Worm (Caenorhabditis elegans) whole organism, L4 larva: ENCODE results near the gene mtpn-1.

Experiments used
- D1046.2 ChIP-seq: fragments of 200-800 bp; sonication (Bioruptor generic); IDR thresholded peaks from 2 replicates; pipeline ENCODE4 v1.3.6; 2022; ENCODE audit warnings: missing genetic modification characterization, missing compliant biosample characterization
- Y105C5A.15 ChIP-seq: fragments of 200-800 bp; sonication (Bioruptor generic); IDR thresholded peaks from 2 replicates; pipeline ENCODE4 v1.3.6; 2022; ENCODE audit warnings: missing genetic modification characterization, missing compliant biosample characterization
- Y48G9A.11 ChIP-seq: fragments of 200-800 bp; sonication (Bioruptor generic); IDR thresholded peaks from 2 replicates; pipeline ENCODE4 v1.3.6; 2022; ENCODE audit warnings: missing genetic modification reagents, missing genetic modification characterization, missing compliant biosample characterization
- ZK546.5 ChIP-seq, 2 experiments: sonication (generic microtip); optimal IDR thresholded peaks; 2 replicates each; lab custom pipeline; 2017; ENCODE audit warnings: missing biosample characterization in 2 of 2, missing genetic modification characterization in 2 of 2
- ceh-20 ChIP-seq: fragments of 200-800 bp; sonication (Bioruptor generic); IDR thresholded peaks from 2 replicates; pipeline ENCODE4 v1.3.6; 2022; ENCODE audit warnings: missing genetic modification reagents, missing genetic modification characterization, missing compliant biosample characterization
- ceh-44 ChIP-seq: fragments of 200-800 bp; sonication (Bioruptor generic); IDR thresholded peaks from 2 replicates; pipeline ENCODE4 v1.3.6; 2022; ENCODE audit warnings: missing genetic modification reagents, missing genetic modification characterization, missing compliant biosample characterization
- ceh-62 ChIP-seq: sonication (generic microtip); optimal IDR thresholded peaks from 2 replicates; lab custom pipeline; 2017; ENCODE audit warnings: missing biosample characterization, missing genetic modification characterization
- ces-1 ChIP-seq: fragments of 150-350 bp; sonication (generic microtip); optimal IDR thresholded peaks from 4 replicates; lab custom pipeline; 2014; ENCODE audit warnings: missing biosample characterization, missing genetic modification reagents, missing genetic modification characterization
- cey-2 ChIP-seq: sonication (generic microtip); optimal IDR thresholded peaks from 3 replicates; lab custom pipeline; 2017; ENCODE audit warnings: missing genetic modification characterization, mild to moderate bottlenecking, missing compliant biosample characterization, antibody characterized with exemption, borderline replicate concordance; ENCODE audit not compliant: insufficient read depth
- ctbp-1 ChIP-seq: fragments of 200-800 bp; sonication (Bioruptor generic); IDR thresholded peaks from 2 replicates; pipeline ENCODE4 v1.3.6; 2022; ENCODE audit warnings: missing genetic modification reagents, missing genetic modification characterization, missing compliant biosample characterization
- daf-16 ChIP-seq, 3 experiments: sonication (generic microtip); optimal IDR thresholded peaks; 2 replicates each; lab custom pipeline; 2016 to 2017; ENCODE audit warnings: missing genetic modification characterization in 3 of 3, missing genetic modification reagents in 3 of 3, mild to moderate bottlenecking in 2 of 3, missing compliant biosample characterization in 2 of 3, missing biosample characterization in 1 of 3, moderate library complexity in 1 of 3
- daf-8 ChIP-seq: fragments of 200-800 bp; sonication (Bioruptor generic); IDR thresholded peaks from 2 replicates; pipeline ENCODE4 v1.3.6; 2022; ENCODE audit warnings: missing genetic modification characterization, missing compliant biosample characterization
- dmd-8 ChIP-seq: fragments of 200-800 bp; sonication (Bioruptor generic); IDR thresholded peaks from 2 replicates; pipeline ENCODE4 v1.3.6; 2022; ENCODE audit warnings: missing genetic modification characterization, missing compliant biosample characterization
- dpl-1 ChIP-seq: fragments of 150-350 bp; optimal IDR thresholded peaks from 2 replicates; lab custom pipeline; 2014; ENCODE audit warnings: missing biosample characterization, missing genetic modification reagents, missing genetic modification characterization
- dve-1 ChIP-seq: sonication (generic microtip); optimal IDR thresholded peaks from 2 replicates; lab custom pipeline; 2017; ENCODE audit warnings: antibody characterized with exemption, mild to moderate bottlenecking, missing genetic modification characterization, missing compliant biosample characterization; ENCODE audit not compliant: insufficient read depth
- fos-1 ChIP-seq: fragments of 150-350 bp; optimal IDR thresholded peaks from 2 replicates; lab custom pipeline; 2014; ENCODE audit warnings: missing biosample characterization, missing genetic modification characterization
- hif-1 ChIP-seq, 2 experiments: sonication (generic microtip); optimal IDR thresholded peaks; 2 replicates each; lab custom pipeline; 2016 to 2017; ENCODE audit warnings: missing compliant biosample characterization in 2 of 2, missing genetic modification characterization in 2 of 2, missing genetic modification reagents in 2 of 2, missing genotype in 2 of 2, mild to moderate bottlenecking in 1 of 2
- hlh-30 ChIP-seq: sonication (generic microtip); optimal IDR thresholded peaks from 2 replicates; lab custom pipeline; 2017; ENCODE audit warnings: antibody characterized with exemption, mild to moderate bottlenecking, missing genetic modification characterization, missing compliant biosample characterization; ENCODE audit not compliant: insufficient read depth
- jun-1 ChIP-seq: fragments of 150-350 bp; optimal IDR thresholded peaks from 2 replicates; lab custom pipeline; 2014; ENCODE audit warnings: missing biosample characterization, missing genetic modification reagents, missing genetic modification characterization
- lin-1 ChIP-seq: fragments of 200-800 bp; sonication (Bioruptor generic); IDR thresholded peaks from 2 replicates; pipeline ENCODE4 v1.3.6; 2022; ENCODE audit warnings: missing genetic modification reagents, missing genetic modification characterization, missing compliant biosample characterization
- lin-15B ChIP-seq: fragments of 150-350 bp; sonication (generic microtip); optimal IDR thresholded peaks from 3 replicates; lab custom pipeline; 2014; ENCODE audit warnings: missing biosample characterization, missing genetic modification characterization
- lin-29 ChIP-seq: fragments of 200-800 bp; sonication (Bioruptor generic); IDR thresholded peaks from 2 replicates; pipeline ENCODE4 v1.3.6; 2022; ENCODE audit warnings: missing genetic modification reagents, missing genetic modification characterization, missing compliant biosample characterization
- lin-38 ChIP-seq: fragments of 200-800 bp; sonication (Bioruptor generic); IDR thresholded peaks from 2 replicates; pipeline ENCODE4 v1.3.6; 2022; ENCODE audit warnings: missing genetic modification reagents, missing genetic modification characterization, missing compliant biosample characterization
- lir-3 ChIP-seq: sonication (generic microtip); optimal IDR thresholded peaks from 2 replicates; lab custom pipeline; 2016; ENCODE audit warnings: mild to moderate bottlenecking, missing genetic modification characterization, missing compliant biosample characterization
- madf-5 ChIP-seq, 2 experiments: fragments of 200-800 bp; sonication (Bioruptor generic); IDR thresholded peaks; 2 replicates each; pipeline ENCODE4 v1.3.6; 2022; ENCODE audit warnings: missing compliant biosample characterization in 2 of 2, missing genetic modification characterization in 2 of 2
- mdt-29 ChIP-seq: fragments of 200-800 bp; sonication (Bioruptor generic); IDR thresholded peaks from 2 replicates; pipeline ENCODE4 v1.3.6; 2022; ENCODE audit warnings: missing genetic modification reagents, missing genetic modification characterization, missing compliant biosample characterization
- mep-1 ChIP-seq: fragments of 150-350 bp; sonication (generic microtip); optimal IDR thresholded peaks from 3 replicates; lab custom pipeline; 2014; ENCODE audit warnings: missing biosample characterization, missing genetic modification characterization
- mxl-2 ChIP-seq: fragments of 200-800 bp; sonication (Bioruptor generic); conservative IDR thresholded peaks from 2 replicates; pipeline ENCODE4 v1.3.6; 2022; ENCODE audit warnings: missing genetic modification reagents, missing genetic modification characterization, missing compliant biosample characterization
- mxl-3 ChIP-seq: fragments of 200-800 bp; sonication (Bioruptor generic); optimal IDR thresholded peaks from 2 replicates; lab custom pipeline; 2018; ENCODE audit warnings: mild to moderate bottlenecking, missing genetic modification characterization, missing compliant biosample characterization
- nhr-10 ChIP-seq: fragments of 150-350 bp; optimal IDR thresholded peaks from 2 replicates; lab custom pipeline; 2014; ENCODE audit warnings: missing biosample characterization, missing genetic modification characterization
- nhr-11 ChIP-seq: fragments of 150-350 bp; optimal IDR thresholded peaks from 2 replicates; lab custom pipeline; 2014; ENCODE audit warnings: missing biosample characterization, missing genetic modification characterization
- nhr-25 ChIP-seq: sonication (generic microtip); optimal IDR thresholded peaks from 2 replicates; lab custom pipeline; 2017; ENCODE audit warnings: missing genetic modification characterization, mild to moderate bottlenecking, missing compliant biosample characterization, antibody characterized with exemption, moderate library complexity, borderline replicate concordance; ENCODE audit not compliant: insufficient read depth
- nhr-28 ChIP-seq: fragments of 150-350 bp; optimal IDR thresholded peaks from 2 replicates; lab custom pipeline; 2014; ENCODE audit warnings: missing biosample characterization, missing genetic modification characterization
- nhr-42 ChIP-seq: fragments of 200-800 bp; sonication (Bioruptor generic); IDR thresholded peaks from 2 replicates; pipeline ENCODE4 v1.3.6; 2022; ENCODE audit warnings: missing genetic modification characterization, missing compliant biosample characterization
- nhr-48 ChIP-seq: sonication (generic microtip); optimal IDR thresholded peaks from 2 replicates; lab custom pipeline; 2016; ENCODE audit warnings: mild to moderate bottlenecking, missing genetic modification characterization, missing compliant biosample characterization
- nhr-77 ChIP-seq: fragments of 150-350 bp; optimal IDR thresholded peaks from 2 replicates; lab custom pipeline; 2014; ENCODE audit warnings: missing biosample characterization, missing genetic modification characterization
- pqm-1 ChIP-seq: sonication (generic microtip); optimal IDR thresholded peaks from 2 replicates; lab custom pipeline; 2017; ENCODE audit warnings: missing biosample characterization, missing genetic modification characterization
- skn-1 ChIP-seq: fragments of 150-350 bp; optimal IDR thresholded peaks from 2 replicates; lab custom pipeline; 2014; ENCODE audit warnings: missing biosample characterization, missing genetic modification characterization
- snpc-4 ChIP-seq: fragments of 150-350 bp; optimal IDR thresholded peaks from 2 replicates; lab custom pipeline; 2014; ENCODE audit warnings: missing biosample characterization, missing genetic modification characterization
- spr-1 ChIP-seq: sonication (generic microtip); optimal IDR thresholded peaks from 2 replicates; lab custom pipeline; 2016; ENCODE audit warnings: mild to moderate bottlenecking, missing genetic modification characterization, missing compliant biosample characterization
- tag-97 ChIP-seq: fragments of 200-800 bp; sonication (Bioruptor generic); IDR thresholded peaks from 2 replicates; pipeline ENCODE4 v1.3.6; 2022; ENCODE audit warnings: missing genetic modification characterization, missing compliant biosample characterization
- tra-1 ChIP-seq: fragments of 200-800 bp; sonication (Bioruptor generic); IDR thresholded peaks from 2 replicates; pipeline ENCODE4 v1.3.6; 2022; ENCODE audit warnings: missing genetic modification reagents, missing genetic modification characterization, missing compliant biosample characterization
- unc-39 ChIP-seq: sonication (generic microtip); optimal IDR thresholded peaks from 2 replicates; lab custom pipeline; 2017; ENCODE audit warnings: missing biosample characterization, missing genetic modification characterization
- vab-7 ChIP-seq: fragments of 200-800 bp; sonication (Bioruptor generic); IDR thresholded peaks from 2 replicates; pipeline ENCODE4 v1.3.6; 2022; ENCODE audit warnings: missing genetic modification reagents, missing genetic modification characterization, missing compliant biosample characterization
- zip-2 ChIP-seq: fragments of 150-350 bp; optimal IDR thresholded peaks from 2 replicates; lab custom pipeline; 2014; ENCODE audit warnings: missing biosample characterization, missing genetic modification characterization
- ztf-7 ChIP-seq: fragments of 150-350 bp; optimal IDR thresholded peaks from 2 replicates; lab custom pipeline; 2014; ENCODE audit warnings: missing biosample characterization, missing genetic modification characterization

Gene mtpn-1

ce11 chrX:2364703-2365299, 42.5 kb upstream of the mtpn-1 start (continued):
- TF ChIP-seq daf-8 (GFP tag; lab: Robert Waterston, UW) (no peak), dmd-8 (GFP tag; lab: Robert Waterston, UW) (no peak), lin-29 (peak; percentile 81), ctbp-1 (peak; percentile 77), nhr-28 (peak; percentile 82), cey-2 (peak; percentile 59), Y105C5A.15 (GFP tag; lab: Robert Waterston, UW) (no peak), lin-1 (GFP tag; lab: Robert Waterston, UW) (peak; percentile 70; the same call in 1 of the 2 replicates), tra-1 (GFP tag; lab: Robert Waterston, UW) (peak; percentile 56; the same call in 1 of the 2 replicates), spr-1 (tag; lab: Kevin White, UChicago) (peak; percentile 95), skn-1 (no peak), nhr-10 (tag; lab: Kevin White, UChicago) (peak; percentile 84), snpc-4 (tag; lab: Kevin White, UChicago) (no peak), ceh-62 (tag; lab: Kevin White, UChicago) (no peak), lin-15B (peak; percentile 10), mdt-29 (GFP tag; lab: Robert Waterston, UW) (peak; percentile 44; the same call in 1 of the 2 replicates), dpl-1 (peak; percentile 59), pqm-1 (tag; lab: Kevin White, UChicago) (no peak), unc-39 (tag; lab: Kevin White, UChicago) (no peak), ceh-44 (no peak), fos-1 (peak; percentile 63), zip-2 (peak; percentile 91), ZK546.5 (tag; optimal IDR thresholded peaks at IDR 0.05; lab: Kevin White, UChicago) (peak in 1 of 2 experiments; percentile 37), dve-1 (peak; percentile 97), ces-1 (GFP tag; lab: Kevin White, UChicago) (peak; percentile 41)

DNA sequence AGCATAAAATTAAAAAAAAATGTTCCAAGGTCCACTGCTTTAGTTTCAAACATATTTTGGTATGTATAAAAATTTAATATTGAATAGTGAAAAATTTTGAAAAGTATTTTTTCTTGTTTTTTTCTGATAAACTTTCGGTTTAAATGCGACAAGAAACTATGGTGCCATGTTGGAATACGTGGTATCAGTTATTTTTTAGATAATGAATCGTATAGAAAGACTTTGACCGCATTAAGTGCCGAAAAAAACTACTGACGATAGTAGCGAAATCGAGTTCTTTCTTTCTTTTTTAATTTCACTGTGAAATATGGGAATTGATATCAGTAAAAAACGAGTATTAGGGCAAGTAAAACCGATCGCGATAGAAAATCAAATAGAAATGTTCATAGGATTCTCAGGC, 41.4 kb upstream of the mtpn-1 start, which contains the start of gene T24D8.6:
Gene T24D8.6 (minus strand): TSS at position 101 of the 400 bp plus-strand sequence.
- TF ChIP-seq dve-1 (no peak), mep-1 (no peak), ces-1 (GFP tag; lab: Kevin White, UChicago) (no peak), lir-3 (tag; lab: Kevin White, UChicago) (no peak), tra-1 (GFP tag; lab: Robert Waterston, UW) (no peak), tag-97 (GFP tag; lab: Robert Waterston, UW) (no peak), mxl-3 (GFP tag; lab: Kevin White, UChicago) (no peak), jun-1 (tag; lab: Kevin White, UChicago) (no peak), mxl-2 (no peak), nhr-25 (no peak), nhr-28 (no peak), ztf-7 (tag; lab: Kevin White, UChicago) (no peak), Y105C5A.15 (GFP tag; lab: Robert Waterston, UW) (no peak), lin-38 (GFP tag; lab: Robert Waterston, UW) (no peak), nhr-42 (GFP tag; lab: Robert Waterston, UW) (no peak), nhr-77 (tag; lab: Kevin White, UChicago) (no peak)

DNA sequence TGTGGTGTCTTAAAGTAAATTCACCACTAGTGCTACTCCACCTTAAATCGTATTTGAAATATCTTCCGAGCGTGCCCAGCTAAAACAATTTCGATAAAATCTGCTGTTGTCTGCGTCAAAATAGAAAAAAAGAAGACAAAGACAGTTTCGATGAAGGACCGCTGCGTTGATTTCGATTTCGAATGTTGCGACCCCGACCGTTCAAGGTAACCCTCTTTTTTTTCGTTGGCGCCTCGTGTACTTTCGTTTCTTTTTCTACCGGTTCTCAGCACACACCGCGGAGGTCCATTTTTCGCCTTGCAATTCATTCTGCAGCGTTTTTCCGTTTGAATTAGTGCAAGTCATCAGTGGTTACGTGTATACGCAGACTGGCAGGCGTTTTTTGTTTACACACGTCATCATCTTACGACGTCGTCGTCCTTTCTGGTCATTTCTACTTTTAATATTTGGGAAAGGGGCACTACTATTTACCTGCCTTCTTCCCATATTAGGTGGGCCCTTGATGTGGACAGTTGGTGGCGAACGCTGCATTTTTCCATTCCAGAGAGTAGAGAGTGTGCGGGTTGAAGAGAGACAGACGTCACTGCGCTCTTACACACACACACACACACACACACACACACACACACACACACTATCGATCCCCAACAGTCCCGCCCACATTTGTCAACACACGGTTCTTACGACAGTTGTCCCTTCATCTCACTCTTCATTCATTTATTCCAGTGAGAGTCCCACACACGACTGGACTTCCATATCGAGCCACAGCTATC, 39.0 kb upstream of the mtpn-1 start:
- TF ChIP-seq ces-1 (GFP tag; lab: Kevin White, UChicago) (no peak), hlh-30 (tag; lab: Kevin White, UChicago) (no peak), nhr-48 (tag; lab: Kevin White, UChicago) (no peak), ceh-62 (tag; lab: Kevin White, UChicago) (no peak), daf-16 (GFP tag; optimal IDR thresholded peaks at IDR 0.05; lab: Kevin White, UChicago) (no peak), daf-16 (tag; optimal IDR thresholded peaks at IDR 0.05; lab: Kevin White, UChicago) (peak; percentile 3), nhr-11 (tag; lab: Kevin White, UChicago) (no peak), ztf-7 (tag; lab: Kevin White, UChicago) (no peak), vab-7 (no peak), ctbp-1 (no peak), D1046.2 (GFP tag; lab: Robert Waterston, UW) (no peak), madf-5 (GFP tag; IDR thresholded peaks at IDR 0.05; lab: Robert Waterston, UW) (no peak), ceh-20 (GFP tag; lab: Robert Waterston, UW) (no peak), Y48G9A.11 (GFP tag; lab: Robert Waterston, UW) (no peak), tag-97 (GFP tag; lab: Robert Waterston, UW) (no peak), nhr-42 (GFP tag; lab: Robert Waterston, UW) (no peak), daf-8 (GFP tag; lab: Robert Waterston, UW) (no peak), mdt-29 (GFP tag; lab: Robert Waterston, UW) (no peak), hif-1 (tag; optimal IDR thresholded peaks at IDR 0.05; lab: Kevin White, UChicago) (no peak)
